Fruit fly (Drosophila melanogaster): Measurements from ENCODE around the gene vers.

dm6 chr3L:12079319-12079933 lies 36.5 kb upstream of the vers start:
- TF ChIP-seq Crg-1 (GFP tag; optimal IDR thresholded peaks at IDR 0.05) (no peak), cnc (optimal IDR thresholded peaks at IDR 0.05) (no peak), Mnt (GFP tag; optimal IDR thresholded peaks at IDR 0.05) (no peak), Hr96 (GFP tag; optimal IDR thresholded peaks at IDR 0.05) (no peak), kay (GFP tag; ENCODE audit: borderline replicate concordance) (no peak), pad (GFP tag; optimal IDR thresholded peaks at IDR 0.05) (no peak), CG14711 (tag; optimal IDR thresholded peaks at IDR 0.05) (no peak), toe (GFP tag; optimal IDR thresholded peaks at IDR 0.05) (no peak), cic (GFP tag; optimal IDR thresholded peaks at IDR 0.05) (no peak), bab1 (GFP tag; optimal IDR thresholded peaks at IDR 0.05) (no peak), CG33017 (tag; optimal IDR thresholded peaks at IDR 0.05) (no peak)

Data from whole organism, adult.